Fruit fly (Drosophila melanogaster) whole organism, embryonic: Measurements from ENCODE around the gene MsrA.

Source experiments
- BtbVII ChIP-seq: fragments of 200-800 bp; sonication (Bioruptor generic); optimal IDR thresholded peaks from 3 replicates; lab custom pipeline; 2017; ENCODE audit warnings: missing biosample characterization, mild to moderate bottlenecking, missing genetic modification characterization
- CG10147 ChIP-seq: fragments of 200-800 bp; sonication (Bioruptor generic); optimal IDR thresholded peaks from 2 replicates; lab custom pipeline; 2019; ENCODE audit warnings: missing biosample characterization, mild to moderate bottlenecking, missing genetic modification characterization, moderate library complexity
- CG10654 ChIP-seq: fragments of 200-800 bp; sonication (Bioruptor generic); optimal IDR thresholded peaks from 2 replicates; lab custom pipeline; 2016; ENCODE audit warnings: missing biosample characterization, missing genetic modification characterization
- CG12744 ChIP-seq: fragments of 200-800 bp; sonication (Bioruptor generic); optimal IDR thresholded peaks from 2 replicates; lab custom pipeline; 2016; ENCODE audit warnings: missing biosample characterization, missing genetic modification characterization
- CG12769 ChIP-seq: fragments of 200-800 bp; sonication (Bioruptor generic); optimal IDR thresholded peaks from 2 replicates; lab custom pipeline; 2019; ENCODE audit warnings: missing biosample characterization, mild to moderate bottlenecking, missing genetic modification characterization, moderate library complexity
- CG14710 ChIP-seq: fragments of 200-800 bp; sonication (Bioruptor generic); optimal IDR thresholded peaks from 3 replicates; lab custom pipeline; 2019; ENCODE audit warnings: missing biosample characterization, mild to moderate bottlenecking, missing genetic modification characterization, moderate library complexity
- CG17328 ChIP-seq: fragments of 200-800 bp; sonication (Bioruptor generic); IDR thresholded peaks from 2 replicates; pipeline ENCODE4 v1.3.6; 2022; ENCODE audit warnings: missing biosample characterization, missing genetic modification characterization
- CG17802 ChIP-seq: fragments of 200-800 bp; sonication (Bioruptor generic); optimal IDR thresholded peaks from 2 replicates; lab custom pipeline; 2018; ENCODE audit warnings: missing biosample characterization, mild to moderate bottlenecking, missing genetic modification characterization, moderate library complexity
- CG2712 ChIP-seq: fragments of 200-800 bp; optimal IDR thresholded peaks from 3 replicates; lab custom pipeline; 2019; ENCODE audit warnings: missing biosample characterization, mild to moderate bottlenecking, missing genetic modification characterization, moderate library complexity
- CG4282 ChIP-seq: fragments of 200-800 bp; sonication (Bioruptor generic); optimal IDR thresholded peaks from 2 replicates; lab custom pipeline; 2016; ENCODE audit warnings: missing biosample characterization, missing genetic modification characterization
- CG4617 ChIP-seq: fragments of 200-800 bp; sonication (Bioruptor generic); optimal IDR thresholded peaks from 3 replicates; lab custom pipeline; 2016; ENCODE audit warnings: missing biosample characterization, missing genetic modification characterization, borderline replicate concordance
- CG4707 ChIP-seq: fragments of 200-800 bp; sonication (Bioruptor generic); optimal IDR thresholded peaks from 2 replicates; lab custom pipeline; 2018; ENCODE audit warnings: missing biosample characterization, mild to moderate bottlenecking, missing genetic modification characterization, moderate library complexity
- CG6683 ChIP-seq: fragments of 200-800 bp; sonication (Bioruptor generic); optimal IDR thresholded peaks from 2 replicates; lab custom pipeline; 2017; ENCODE audit warnings: missing biosample characterization, mild to moderate bottlenecking, missing genetic modification characterization, missing genetic modification reagents
- CG8089 ChIP-seq: fragments of 200-800 bp; sonication (Bioruptor generic); optimal IDR thresholded peaks from 3 replicates; lab custom pipeline; 2016; ENCODE audit warnings: missing biosample characterization, missing genetic modification characterization
- CG9437 ChIP-seq: fragments of 200-800 bp; sonication (Bioruptor generic); optimal IDR thresholded peaks from 2 replicates; lab custom pipeline; 2018; ENCODE audit warnings: missing biosample characterization, mild to moderate bottlenecking, missing genetic modification characterization
- Chrac-16 ChIP-seq: fragments of 200-800 bp; sonication (Bioruptor generic); optimal IDR thresholded peaks from 3 replicates; lab custom pipeline; 2016; ENCODE audit warnings: missing biosample characterization, missing genetic modification characterization
- Dll ChIP-seq: fragments of 200-800 bp; sonication (Bioruptor generic); IDR thresholded peaks from 4 replicates; pipeline ENCODE4 v1.3.6; 2022; ENCODE audit warnings: missing biosample characterization, missing genetic modification characterization; ENCODE audit not compliant: partially characterized antibody
- Dp ChIP-seq: fragments of 200-800 bp; sonication (Bioruptor generic); optimal IDR thresholded peaks from 2 replicates; lab custom pipeline; 2018; ENCODE audit warnings: missing biosample characterization, mild to moderate bottlenecking, missing genetic modification characterization, moderate library complexity
- Eip74EF ChIP-seq, 2 experiments: fragments of 200-800 bp in 1 of 2; fragments of >200 bp in 1 of 2; sonication (Bioruptor generic) in 1 of 2; optimal IDR thresholded peaks; 2 replicates each; lab custom pipeline; 2017 to 2019; ENCODE audit warnings: missing biosample characterization in 2 of 2, missing genetic modification characterization in 2 of 2, mild to moderate bottlenecking in 1 of 2, moderate library complexity in 1 of 2
- Gug ChIP-seq: fragments of 200-800 bp; sonication (Bioruptor generic); IDR thresholded peaks from 4 replicates; pipeline ENCODE4 v1.3.6; 2022; ENCODE audit warnings: missing biosample characterization, missing genetic modification characterization
- Hr78 ChIP-seq, 2 experiments: fragments of 200-800 bp in 1 of 2; fragments of >200 bp in 1 of 2; sonication (Bioruptor generic) in 1 of 2; optimal IDR thresholded peaks; 2 replicates each; lab custom pipeline; 2017 to 2019; ENCODE audit warnings: missing biosample characterization in 2 of 2, missing genetic modification characterization in 2 of 2, mild to moderate bottlenecking in 1 of 2, moderate library complexity in 1 of 2
- Hsf ChIP-seq: fragments of 200-800 bp; sonication (Bioruptor generic); optimal IDR thresholded peaks from 3 replicates; lab custom pipeline; 2016; ENCODE audit warnings: missing biosample characterization, missing genetic modification characterization
- Med ChIP-seq: fragments of 200-800 bp; sonication (Bioruptor generic); peaks from one replicate; lab custom pipeline; 2016; ENCODE audit warnings: missing biosample characterization, missing genetic modification characterization, mild to moderate bottlenecking, inconsistent platforms, moderate library complexity
- Pdp1 ChIP-seq, 2 experiments: fragments of 200-800 bp; sonication (Bioruptor generic); optimal IDR thresholded peaks; 3 replicates each; lab custom pipeline; 2016; ENCODE audit warnings: missing biosample characterization in 2 of 2, missing genetic modification characterization in 2 of 2, mild to moderate bottlenecking in 1 of 2, moderate library complexity in 1 of 2
- Scr ChIP-seq: fragments of 200-800 bp; sonication (Bioruptor generic); IDR thresholded peaks from 2 replicates; pipeline ENCODE4 v1.3.6; 2022; ENCODE audit warnings: missing biosample characterization, missing genetic modification characterization; ENCODE audit not compliant: partially characterized antibody
- Trl ChIP-seq, 3 experiments: fragments of >200 bp in 2 of 3; fragments of 200-800 bp in 1 of 3; sonication (Bioruptor generic) in 1 of 3; optimal IDR thresholded peaks; 2 replicates in 1 of 3; 3 replicates in 2 of 3; lab custom pipeline; 2016 to 2017; ENCODE audit warnings: missing biosample characterization in 1 of 3, missing genetic modification characterization in 1 of 3
- Xbp1 ChIP-seq: fragments of 200-800 bp; sonication (Bioruptor generic); optimal IDR thresholded peaks from 3 replicates; lab custom pipeline; 2016; ENCODE audit warnings: missing biosample characterization, mild to moderate bottlenecking, missing genetic modification characterization
- ato ChIP-seq: fragments of 200-800 bp; sonication (Bioruptor generic); IDR thresholded peaks from 2 replicates; pipeline ENCODE4 v1.3.6; 2022; ENCODE audit warnings: missing biosample characterization, missing genetic modification characterization; ENCODE audit not compliant: partially characterized antibody
- bsh ChIP-seq, 2 experiments: fragments of 200-800 bp; sonication (Bioruptor generic); optimal IDR thresholded peaks; 2 replicates each; lab custom pipeline; 2017 to 2018; ENCODE audit warnings: mild to moderate bottlenecking in 2 of 2, missing biosample characterization in 2 of 2, missing genetic modification characterization in 2 of 2, moderate library complexity in 1 of 2
- cad ChIP-seq: fragments of >200 bp; optimal IDR thresholded peaks from 2 replicates; lab custom pipeline; 2017; ENCODE audit warnings: missing biosample characterization, missing genetic modification characterization
- chinmo ChIP-seq: fragments of 200-800 bp; sonication (Bioruptor generic); IDR thresholded peaks from 4 replicates; pipeline ENCODE4 v1.3.6; 2022; ENCODE audit warnings: missing biosample characterization, missing genetic modification characterization; ENCODE audit not compliant: partially characterized antibody
- eve ChIP-seq, 2 experiments: fragments of >200 bp; optimal IDR thresholded peaks; 2 replicates each; lab custom pipeline; 2017; ENCODE audit warnings: missing biosample characterization in 2 of 2, missing genetic modification characterization in 2 of 2
- exex ChIP-seq: fragments of 200-800 bp; sonication (Bioruptor generic); optimal IDR thresholded peaks from 4 replicates; lab custom pipeline; 2018; ENCODE audit warnings: missing biosample characterization, mild to moderate bottlenecking, missing genetic modification characterization, moderate library complexity
- gcm ChIP-seq: fragments of 200-800 bp; sonication (Bioruptor generic); optimal IDR thresholded peaks from 2 replicates; lab custom pipeline; 2019; ENCODE audit warnings: missing biosample characterization, mild to moderate bottlenecking, missing genetic modification characterization, moderate library complexity
- gcm2 ChIP-seq: fragments of 200-800 bp; sonication (Bioruptor generic); optimal IDR thresholded peaks from 2 replicates; lab custom pipeline; 2016; ENCODE audit warnings: missing biosample characterization, missing genetic modification characterization
- h ChIP-seq: fragments of >200 bp; optimal IDR thresholded peaks from 2 replicates; lab custom pipeline; 2017
- mirr ChIP-seq: fragments of 200-800 bp; sonication (Bioruptor generic); optimal IDR thresholded peaks from 3 replicates; lab custom pipeline; 2018; ENCODE audit warnings: missing biosample characterization, mild to moderate bottlenecking, missing genetic modification characterization
- p53 ChIP-seq: fragments of 200-800 bp; sonication (Bioruptor generic); optimal IDR thresholded peaks from 2 replicates; lab custom pipeline; 2016; ENCODE audit warnings: missing biosample characterization, missing genetic modification characterization
- pan ChIP-seq, 4 experiments: fragments of >200 bp in 3 of 4; fragments of 200-800 bp in 1 of 4; sonication (Bioruptor generic) in 1 of 4; optimal IDR thresholded peaks in 3 of 4; IDR thresholded peaks in 1 of 4; 2 replicates each; pipeline versions ENCODE4 v1.3.6 to Lab custom; 2017 to 2022; ENCODE audit warnings: missing biosample characterization in 2 of 4, missing genetic modification characterization in 2 of 4, mixed read lengths in 1 of 4
- row ChIP-seq: fragments of 200-800 bp; sonication (Bioruptor generic); IDR thresholded peaks from 3 replicates; pipeline ENCODE4 v1.3.6; 2022; ENCODE audit warnings: missing biosample characterization, missing genetic modification characterization
- scrt ChIP-seq: fragments of 200-800 bp; sonication (Bioruptor generic); optimal IDR thresholded peaks from 2 replicates; lab custom pipeline; 2018; ENCODE audit warnings: missing biosample characterization, mild to moderate bottlenecking, missing genetic modification characterization, moderate library complexity
- sens ChIP-seq: fragments of 200-800 bp; sonication (Bioruptor generic); peaks from one replicate; lab custom pipeline; 2016; ENCODE audit warnings: missing biosample characterization, missing genetic modification characterization
- sr ChIP-seq: fragments of 200-800 bp; sonication (Bioruptor generic); IDR thresholded peaks from 3 replicates; pipeline ENCODE4 v1.3.6; 2022; ENCODE audit warnings: missing biosample characterization, missing genetic modification characterization
- z ChIP-seq: fragments of 200-800 bp; sonication (Bioruptor generic); IDR thresholded peaks from 3 replicates; pipeline ENCODE4 v1.3.6; 2022; ENCODE audit warnings: missing biosample characterization, missing genetic modification characterization

Gene MsrA

DNA sequence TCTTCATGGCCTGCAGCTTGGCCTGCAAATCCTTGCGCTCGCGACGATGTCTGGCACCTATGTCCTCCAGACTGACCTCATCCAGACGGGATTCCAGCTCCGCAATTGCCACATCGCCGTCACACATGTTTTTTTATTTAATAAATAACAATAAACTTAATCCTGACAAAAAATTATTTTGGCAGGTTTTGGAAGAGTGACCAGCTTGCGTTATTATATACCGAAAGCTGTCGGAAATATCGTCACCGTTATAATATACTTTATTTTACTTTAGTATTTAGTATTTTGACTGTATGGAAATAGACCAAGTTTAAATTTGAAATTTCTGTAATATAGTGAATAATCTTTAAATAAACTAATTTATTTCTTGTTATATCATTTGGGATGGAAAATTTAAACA, 6.2 kb upstream of the MsrA start, which contains the start of gene CG7857 (continued):
- TF ChIP-seq eve (GFP tag; optimal IDR thresholded peaks at IDR 0.05; lab: Kevin White, UChicago) (no peak), h (lab: Kevin White, UChicago) (no peak), gcm2 (GFP tag; lab: Kevin White, UChicago) (no peak), ato (no peak), Dp (GFP tag; lab: Kevin White, UChicago) (peak; percentile 72), CG4282 (no peak), row (GFP tag; lab: Robert Waterston, UW) (no peak), pan (optimal IDR thresholded peaks at IDR 0.05; lab: Kevin White, UChicago) (no peak), pan (GFP tag; optimal IDR thresholded peaks at IDR 0.05 in 1 of 2, IDR thresholded peaks at IDR 0.05 in 1 of 2) (no peak), Xbp1 (no peak), CG14710 (tag; lab: Kevin White, UChicago) (peak; percentile 64), CG2712 (tag; lab: Kevin White, UChicago) (no peak), CG12744 (GFP tag; lab: Kevin White, UChicago) (no peak), CG17328 (GFP tag; lab: Robert Waterston, UW) (no peak), scrt (GFP tag; lab: Kevin White, UChicago) (no peak), CG4617 (GFP tag; lab: Kevin White, UChicago) (peak; percentile 14), Scr (0 out of 2 replicates have a peak, but pooled peaks have one; percentile 22), p53 (GFP tag; lab: Kevin White, UChicago) (no peak), CG10147 (GFP tag; lab: Kevin White, UChicago) (no peak), CG10654 (no peak), sr (GFP tag; lab: Robert Waterston, UW) (no peak), CG8089 (GFP tag; lab: Kevin White, UChicago) (no peak)

dm6 chr3L:15506174-15506926, 4.5 kb upstream of the MsrA start:
- TF ChIP-seq Pdp1 (GFP tag; optimal IDR thresholded peaks at IDR 0.05; lab: Kevin White, UChicago) (peak in 1 of 2 experiments; percentile 58), mirr (GFP tag; lab: Kevin White, UChicago) (peak; percentile 8), exex (tag; lab: Kevin White, UChicago) (peak; percentile 25), pan (optimal IDR thresholded peaks at IDR 0.05; lab: Kevin White, UChicago) (no peak), pan (GFP tag; optimal IDR thresholded peaks at IDR 0.05 in 1 of 2, IDR thresholded peaks at IDR 0.05 in 1 of 2) (no peak), z (GFP tag; lab: Robert Waterston, UW) (no peak), BtbVII (peak; percentile 11), Med (GFP tag; lab: Kevin White, UChicago) (peak; percentile 21), Chrac-16 (GFP tag; lab: Kevin White, UChicago) (no peak), Eip74EF (GFP tag; optimal IDR thresholded peaks at IDR 0.05; lab: Kevin White, UChicago) (no peak), sens (GFP tag; lab: Kevin White, UChicago) (peak; percentile 66)

DNA sequence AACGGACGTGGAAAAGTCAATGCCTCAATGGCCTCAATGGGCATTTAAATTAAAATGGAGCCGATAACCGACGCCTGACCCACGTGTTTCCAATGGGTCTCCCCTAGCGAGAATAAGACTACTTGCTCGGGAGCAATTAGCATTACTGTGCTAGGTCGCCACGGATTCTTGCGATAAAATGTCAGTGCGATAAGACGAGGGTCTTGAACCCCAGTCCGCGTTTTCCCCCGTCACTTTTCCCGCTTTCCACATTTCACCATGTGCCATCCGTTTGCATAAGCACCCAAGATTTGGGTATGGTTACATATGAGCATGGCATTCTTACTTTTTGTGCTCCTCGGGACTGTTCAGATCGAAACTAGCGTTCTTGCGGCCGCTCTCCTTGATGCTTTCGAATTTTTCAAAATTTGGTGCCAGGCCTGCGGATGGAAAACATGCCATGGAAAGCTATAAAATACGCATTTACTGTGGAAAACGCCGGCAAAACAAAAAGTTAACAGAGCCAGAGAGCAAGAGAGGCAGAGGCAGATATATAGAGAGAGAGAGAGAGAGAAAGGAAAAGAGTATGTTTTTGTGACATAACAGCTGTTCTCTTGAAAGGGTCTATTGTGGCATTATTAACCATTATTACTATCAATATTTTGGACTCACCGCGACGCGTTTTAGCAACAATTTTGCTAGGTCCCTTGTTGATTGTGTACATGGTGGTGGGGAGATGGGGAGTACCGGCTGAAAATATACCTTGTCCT, 3.5 kb upstream of the MsrA start:
- TF ChIP-seq chinmo (GFP tag; lab: Robert Waterston, UW) = 0 out of 4 replicates have a peak, but pooled peaks have one; percentile 29
- TF ChIP-seq sens (GFP tag; lab: Kevin White, UChicago) = peak; percentile 62
- no peak for TF ChIP-seq Hsf
- TF ChIP-seq CG17802 (tag; lab: Kevin White, UChicago) = peak; percentile 90
- TF ChIP-seq CG12769 (tag; lab: Kevin White, UChicago) = no peak
- TF ChIP-seq Trl (optimal IDR thresholded peaks at IDR 0.05; lab: Kevin White, UChicago) = peak; percentile 95 to 97
- TF ChIP-seq Trl (GFP tag; optimal IDR thresholded peaks at IDR 0.05; lab: Kevin White, UChicago) = no peak
- 0 out of 4 replicates have a peak, but pooled peaks have one; percentile 46 for TF ChIP-seq Dll (GFP tag; lab: Robert Waterston, UW)
- peak; percentile 19 for TF ChIP-seq CG9437 (GFP tag; lab: Kevin White, UChicago)
- TF ChIP-seq cad (GFP tag; lab: Kevin White, UChicago) = peak; percentile 2
- TF ChIP-seq bsh (GFP tag; optimal IDR thresholded peaks at IDR 0.05; lab: Kevin White, UChicago) = no peak
- TF ChIP-seq Gug (GFP tag; lab: Robert Waterston, UW) = no peak
- peak; percentile 47 for TF ChIP-seq CG4707 (GFP tag; lab: Kevin White, UChicago)
- peak in 1 of 2 experiments; percentile 81 for TF ChIP-seq Hr78 (GFP tag; optimal IDR thresholded peaks at IDR 0.05; lab: Kevin White, UChicago)
- no peak for TF ChIP-seq gcm (GFP tag; lab: Kevin White, UChicago)
- TF ChIP-seq CG6683 (GFP tag; lab: Kevin White, UChicago) = no peak
